Worm (Caenorhabditis elegans) whole organism, L2 larva: ENCODE measurements around the gene dohh-1.

ENCODE experiments used
- C34F6.9 ChIP-seq: fragments of 150-350 bp; optimal IDR thresholded peaks from 2 replicates; lab custom pipeline; 2014; ENCODE audit warnings: missing biosample characterization, missing genetic modification characterization
- F13H6.1 ChIP-seq: sonication (generic microtip); optimal IDR thresholded peaks from 2 replicates; lab custom pipeline; 2016; ENCODE audit warnings: missing genetic modification characterization, missing compliant biosample characterization
- R02D3.7 ChIP-seq: fragments of 150-350 bp; optimal IDR thresholded peaks from 2 replicates; lab custom pipeline; 2014; ENCODE audit warnings: missing biosample characterization, missing genetic modification characterization
- Y55F3AM.14 ChIP-seq: fragments of 200-800 bp; sonication (Bioruptor generic); optimal IDR thresholded peaks from 2 replicates; lab custom pipeline; 2018; ENCODE audit warnings: mild to moderate bottlenecking, missing genetic modification characterization, missing compliant biosample characterization
- ZK546.5 ChIP-seq: sonication (generic microtip); optimal IDR thresholded peaks from 2 replicates; lab custom pipeline; 2017; ENCODE audit warnings: missing biosample characterization, missing genetic modification characterization
- alr-1 ChIP-seq: fragments of 150-350 bp; optimal IDR thresholded peaks from 2 replicates; lab custom pipeline; 2014; ENCODE audit warnings: missing biosample characterization, missing genetic modification characterization
- aly-2 ChIP-seq: fragments of 150-350 bp; optimal IDR thresholded peaks from 2 replicates; lab custom pipeline; 2014; ENCODE audit warnings: missing biosample characterization, missing genetic modification characterization
- ama-1 ChIP-seq: fragments of 150-350 bp; optimal IDR thresholded peaks from 2 replicates; lab custom pipeline; 2018; ENCODE audit warnings: inconsistent platforms
- ceh-16 ChIP-seq: fragments of 150-350 bp; optimal IDR thresholded peaks from 2 replicates; lab custom pipeline; 2014; ENCODE audit warnings: missing biosample characterization, missing genetic modification characterization
- ceh-82 ChIP-seq: fragments of 150-350 bp; optimal IDR thresholded peaks from 2 replicates; lab custom pipeline; 2014; ENCODE audit warnings: missing biosample characterization, missing genetic modification characterization
- crh-2 ChIP-seq: sonication (generic microtip); optimal IDR thresholded peaks from 2 replicates; lab custom pipeline; 2017; ENCODE audit warnings: missing biosample characterization, missing genetic modification characterization
- egl-27 ChIP-seq: sonication (generic microtip); optimal IDR thresholded peaks from 3 replicates; lab custom pipeline; 2017; ENCODE audit warnings: missing biosample characterization, missing genetic modification reagents, missing genetic modification characterization
- elt-1 ChIP-seq: fragments of 150-350 bp; optimal IDR thresholded peaks from 2 replicates; lab custom pipeline; 2014; ENCODE audit warnings: missing biosample characterization, missing genetic modification characterization
- elt-3 ChIP-seq: sonication (generic microtip); optimal IDR thresholded peaks from 2 replicates; lab custom pipeline; 2017; ENCODE audit warnings: missing biosample characterization, missing genetic modification characterization
- fos-1 ChIP-seq: fragments of 150-350 bp; optimal IDR thresholded peaks from 2 replicates; lab custom pipeline; 2014; ENCODE audit warnings: missing biosample characterization, missing genetic modification characterization
- gmeb-1 ChIP-seq: fragments of 150-350 bp; optimal IDR thresholded peaks from 2 replicates; lab custom pipeline; 2014; ENCODE audit warnings: missing biosample characterization, missing genetic modification characterization
- lin-11 ChIP-seq: fragments of 150-350 bp; sonication (generic microtip); optimal IDR thresholded peaks from 2 replicates; lab custom pipeline; 2014; ENCODE audit warnings: missing biosample characterization, missing genetic modification characterization, inconsistent platforms, mixed read lengths
- lin-13 ChIP-seq: fragments of 150-350 bp; optimal IDR thresholded peaks from 2 replicates; lab custom pipeline; 2014; ENCODE audit warnings: missing biosample characterization, missing genetic modification reagents, missing genetic modification characterization
- lin-39 ChIP-seq: fragments of 150-350 bp; optimal IDR thresholded peaks from 2 replicates; lab custom pipeline; 2014; ENCODE audit warnings: missing biosample characterization, missing genetic modification reagents, missing genetic modification characterization
- lsy-2 ChIP-seq, 2 experiments: fragments of 150-350 bp in 1 of 2; sonication (generic microtip) in 1 of 2; optimal IDR thresholded peaks; 2 replicates each; lab custom pipeline; 2014 to 2017; ENCODE audit warnings: missing biosample characterization in 2 of 2, missing genetic modification characterization in 2 of 2
- mab-5 ChIP-seq: fragments of 150-350 bp; optimal IDR thresholded peaks from 2 replicates; lab custom pipeline; 2014; ENCODE audit warnings: missing biosample characterization, missing genetic modification characterization
- mbf-1 ChIP-seq: sonication (generic microtip); optimal IDR thresholded peaks from 2 replicates; lab custom pipeline; 2017; ENCODE audit warnings: missing biosample characterization, missing genetic modification characterization
- mdl-1 ChIP-seq, 2 experiments: fragments of 150-350 bp in 1 of 2; sonication (generic microtip) in 1 of 2; optimal IDR thresholded peaks; 2 replicates each; lab custom pipeline; 2017; ENCODE audit warnings: missing biosample characterization in 2 of 2, missing genetic modification characterization in 2 of 2
- nhr-10 ChIP-seq: sonication (generic microtip); optimal IDR thresholded peaks from 2 replicates; lab custom pipeline; 2017; ENCODE audit warnings: missing biosample characterization, missing genetic modification characterization
- nhr-11 ChIP-seq: fragments of 150-350 bp; optimal IDR thresholded peaks from 2 replicates; lab custom pipeline; 2014; ENCODE audit warnings: missing biosample characterization, missing genetic modification characterization
- nhr-12 ChIP-seq: fragments of 150-350 bp; optimal IDR thresholded peaks from 2 replicates; lab custom pipeline; 2014; ENCODE audit warnings: missing biosample characterization, missing genetic modification characterization
- nhr-129 ChIP-seq: fragments of 150-350 bp; optimal IDR thresholded peaks from 2 replicates; lab custom pipeline; 2014; ENCODE audit warnings: missing biosample characterization, missing genetic modification characterization
- nhr-21 ChIP-seq: fragments of 150-350 bp; optimal IDR thresholded peaks from 2 replicates; lab custom pipeline; 2014; ENCODE audit warnings: missing biosample characterization, missing genetic modification characterization
- nhr-23 ChIP-seq: fragments of 150-350 bp; optimal IDR thresholded peaks from 2 replicates; lab custom pipeline; 2014; ENCODE audit warnings: missing biosample characterization, missing genetic modification reagents, missing genetic modification characterization
- nhr-237 ChIP-seq: fragments of 150-350 bp; optimal IDR thresholded peaks from 2 replicates; lab custom pipeline; 2014; ENCODE audit warnings: missing biosample characterization, missing genetic modification characterization
- nhr-25 ChIP-seq: fragments of 150-350 bp; sonication (generic microtip); optimal IDR thresholded peaks from 3 replicates; lab custom pipeline; 2014; ENCODE audit warnings: missing biosample characterization, missing genetic modification characterization
- nhr-6 ChIP-seq: fragments of 150-350 bp; optimal IDR thresholded peaks from 2 replicates; lab custom pipeline; 2014; ENCODE audit warnings: missing biosample characterization, missing genetic modification characterization
- peb-1 ChIP-seq: fragments of 150-350 bp; optimal IDR thresholded peaks from 2 replicates; lab custom pipeline; 2014; ENCODE audit warnings: missing biosample characterization, missing genetic modification characterization
- sem-4 ChIP-seq: fragments of 150-350 bp; optimal IDR thresholded peaks from 2 replicates; lab custom pipeline; 2014; ENCODE audit warnings: missing biosample characterization, missing genetic modification reagents, missing genetic modification characterization
- skn-1 ChIP-seq: sonication (generic microtip); optimal IDR thresholded peaks from 2 replicates; lab custom pipeline; 2017; ENCODE audit warnings: missing biosample characterization, missing genetic modification characterization
- sma-3 ChIP-seq: sonication (generic microtip); optimal IDR thresholded peaks from 2 replicates; lab custom pipeline; 2016; ENCODE audit warnings: missing genetic modification reagents, missing genetic modification characterization, missing compliant biosample characterization
- sma-9 ChIP-seq, 2 experiments: fragments of 150-350 bp in 1 of 2; sonication (generic microtip) in 1 of 2; optimal IDR thresholded peaks; 2 replicates each; lab custom pipeline; 2014 to 2016; ENCODE audit warnings: missing genetic modification characterization in 2 of 2, mild to moderate bottlenecking in 1 of 2, missing biosample characterization in 1 of 2, missing compliant biosample characterization in 1 of 2, missing genetic modification reagents in 1 of 2, moderate library complexity in 1 of 2
- snpc-4 ChIP-seq: fragments of 150-350 bp; optimal IDR thresholded peaks from 2 replicates; lab custom pipeline; 2014; ENCODE audit warnings: missing biosample characterization, missing genetic modification characterization
- unc-39 ChIP-seq: fragments of 150-350 bp; optimal IDR thresholded peaks from 2 replicates; lab custom pipeline; 2014; ENCODE audit warnings: missing biosample characterization, missing genetic modification characterization
- unc-55 ChIP-seq: fragments of 150-350 bp; sonication (generic microtip); optimal IDR thresholded peaks from 3 replicates; lab custom pipeline; 2014; ENCODE audit warnings: missing biosample characterization, missing genetic modification reagents, missing genetic modification characterization
- zag-1 ChIP-seq: fragments of 150-350 bp; optimal IDR thresholded peaks from 2 replicates; lab custom pipeline; 2014; ENCODE audit warnings: missing biosample characterization, missing genetic modification characterization
- ztf-1 ChIP-seq: fragments of 200-800 bp; sonication (Bioruptor generic); conservative IDR thresholded peaks from 2 replicates; pipeline ENCODE4 v1.3.6; 2022; ENCODE audit warnings: missing genetic modification characterization, missing compliant biosample characterization
- ztf-11 ChIP-seq: sonication (generic microtip); optimal IDR thresholded peaks from 2 replicates; lab custom pipeline; 2017; ENCODE audit warnings: missing biosample characterization, missing genetic modification characterization

dohh-1 gene

DNA sequence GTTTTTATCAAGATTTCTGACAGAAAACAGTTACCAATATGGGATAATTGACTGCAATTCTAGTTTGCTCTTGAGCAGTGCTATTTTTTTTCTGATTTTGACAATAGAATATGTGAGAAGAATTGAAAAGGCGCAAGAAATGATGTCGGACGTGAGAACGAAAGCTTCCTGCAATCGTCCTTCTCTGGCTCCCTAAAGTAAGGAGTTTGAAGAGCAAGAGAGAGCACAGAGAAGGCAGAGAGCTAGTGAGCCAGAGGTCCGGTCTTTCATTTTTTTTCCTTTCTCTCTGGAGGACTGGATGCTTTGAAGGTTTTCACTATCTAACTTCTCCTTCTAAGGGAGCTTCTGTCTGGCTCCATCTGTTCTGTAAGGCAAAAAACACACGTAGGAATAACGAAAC lies 29.6 kb upstream of the dohh-1 start:
- TF ChIP-seq lin-11: peak; percentile 31
- no peak for TF ChIP-seq mab-5 (tag; lab: Kevin White, UChicago)
- peak; percentile 4 for TF ChIP-seq zag-1 (tag; lab: Kevin White, UChicago)
- peak; percentile 6 for TF ChIP-seq crh-2 (tag; lab: Kevin White, UChicago)
- no peak for TF ChIP-seq Y55F3AM.14 (GFP tag; lab: Kevin White, UChicago)
- TF ChIP-seq nhr-129 (tag; lab: Kevin White, UChicago): peak; percentile 44
- peak in 1 of 2 experiments; percentile 19 for TF ChIP-seq mdl-1 (tag; optimal IDR thresholded peaks at IDR 0.05; lab: Kevin White, UChicago)

DNA sequence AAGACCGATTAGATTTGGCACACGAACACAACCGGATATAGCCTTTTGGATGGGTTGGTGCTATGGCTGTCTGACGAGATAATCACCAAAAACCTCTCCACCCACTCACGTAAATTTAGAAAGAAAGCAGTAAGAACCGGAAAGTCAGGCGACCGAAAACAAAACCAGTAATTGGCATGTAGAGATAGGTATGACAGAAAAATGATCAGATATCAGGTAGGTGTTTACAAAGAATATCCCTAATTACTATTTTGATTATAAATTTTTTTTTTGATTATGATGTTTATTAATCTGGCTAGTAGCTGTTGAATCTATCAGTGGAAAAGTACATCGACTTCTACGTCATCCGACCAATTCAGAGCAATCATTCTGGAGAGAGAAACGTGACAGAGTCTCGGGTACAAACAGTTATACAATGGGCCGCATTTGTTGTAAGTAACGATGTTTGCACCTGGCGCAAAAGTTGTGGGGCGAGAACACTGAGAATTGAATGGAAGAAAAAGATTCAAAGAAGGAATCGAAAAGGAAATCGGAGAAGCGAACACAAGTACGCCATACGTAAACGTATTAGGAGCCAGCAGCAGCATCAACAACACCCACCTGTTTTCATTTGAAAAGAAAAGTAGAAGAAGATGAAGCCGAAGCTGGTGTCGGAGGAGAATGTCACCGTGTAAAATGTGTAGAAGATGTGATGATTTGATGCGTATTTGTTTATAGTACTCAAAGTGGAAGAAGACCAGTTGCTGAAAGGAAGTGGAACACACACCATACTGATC lies 28.7 kb upstream of the dohh-1 start:
- TF ChIP-seq ztf-11 (tag; lab: Kevin White, UChicago) (no peak), mbf-1 (tag; lab: Kevin White, UChicago) (no peak), nhr-129 (tag; lab: Kevin White, UChicago) (peak; percentile 4), sma-3 (GFP tag; lab: Kevin White, UChicago) (no peak), nhr-23 (tag; lab: Kevin White, UChicago) (no peak), nhr-11 (tag; lab: Kevin White, UChicago) (peak; percentile 47), peb-1 (tag; lab: Kevin White, UChicago) (no peak), nhr-10 (tag; lab: Kevin White, UChicago) (no peak), fos-1 (no peak), lin-11 (no peak), F13H6.1 (peak; percentile 21), nhr-25 (tag; lab: Kevin White, UChicago) (peak; percentile 58), lsy-2 (tag; optimal IDR thresholded peaks at IDR 0.05; lab: Kevin White, UChicago) (peak in 1 of 2 experiments; percentile 32), elt-3 (tag; lab: Kevin White, UChicago) (no peak), sma-9 (GFP tag; optimal IDR thresholded peaks at IDR 0.05; lab: Kevin White, UChicago) (peak; percentile 27), sma-9 (tag; optimal IDR thresholded peaks at IDR 0.05; lab: Kevin White, UChicago) (no peak), C34F6.9 (tag; lab: Kevin White, UChicago) (no peak)
- TF ChIP-seq, all 48 proteins: peak for 6

DNA sequence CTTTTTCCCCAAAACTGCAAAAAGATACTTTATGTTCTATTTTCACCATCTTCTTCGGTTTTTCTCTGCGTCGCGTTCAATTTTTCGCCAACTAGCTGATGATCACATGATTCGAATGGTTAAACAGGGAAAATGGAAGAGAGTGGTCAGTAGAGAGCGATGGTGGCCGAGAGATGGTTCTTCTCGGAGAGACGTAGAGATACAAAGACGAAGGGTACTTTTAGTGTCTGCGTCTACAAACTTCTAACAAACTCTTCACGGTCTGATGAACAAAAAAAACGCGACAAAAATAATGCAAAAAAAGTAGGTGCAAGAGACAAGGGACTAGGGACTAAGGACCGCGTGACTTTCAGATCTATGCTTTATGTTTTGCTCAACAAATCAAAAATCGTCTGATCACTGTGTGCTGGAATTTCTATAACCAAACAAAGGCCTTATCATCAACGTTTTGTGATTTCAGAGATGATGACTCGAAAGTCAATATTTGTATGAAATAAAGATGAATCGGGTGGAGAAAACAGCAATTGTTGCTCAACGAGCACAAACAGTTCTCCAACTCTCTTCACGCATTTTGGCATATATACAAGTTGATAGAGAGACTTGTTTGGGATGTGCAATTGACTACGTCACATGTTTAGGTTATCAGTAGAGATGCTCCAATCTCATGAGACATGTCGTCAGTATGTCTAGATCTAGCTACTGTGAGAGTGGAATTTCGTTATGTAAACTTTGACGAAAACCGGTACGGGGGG lies 27.6 kb upstream of the dohh-1 start:
- TF ChIP-seq peb-1 (tag; lab: Kevin White, UChicago) (no peak), nhr-6 (tag; lab: Kevin White, UChicago) (peak; percentile 96), lsy-2 (tag; optimal IDR thresholded peaks at IDR 0.05; lab: Kevin White, UChicago) (peak; percentile 75 to 94), elt-3 (tag; lab: Kevin White, UChicago) (no peak), unc-39 (tag; lab: Kevin White, UChicago) (no peak), F13H6.1 (peak; percentile 95), R02D3.7 (tag; lab: Kevin White, UChicago) (no peak), mab-5 (tag; lab: Kevin White, UChicago) (peak; percentile 70), nhr-129 (tag; lab: Kevin White, UChicago) (peak; percentile 97), C34F6.9 (tag; lab: Kevin White, UChicago) (peak; percentile 98), mbf-1 (tag; lab: Kevin White, UChicago) (no peak), sma-9 (GFP tag; optimal IDR thresholded peaks at IDR 0.05; lab: Kevin White, UChicago) (peak; percentile 98), sma-9 (tag; optimal IDR thresholded peaks at IDR 0.05; lab: Kevin White, UChicago) (no peak), elt-1 (tag; lab: Kevin White, UChicago) (no peak), ztf-11 (tag; lab: Kevin White, UChicago) (no peak), unc-55 (GFP tag; lab: Kevin White, UChicago) (peak; percentile 93), sem-4 (tag; lab: Kevin White, UChicago) (peak; percentile 96), sma-3 (GFP tag; lab: Kevin White, UChicago) (peak; percentile 97), nhr-12 (tag; lab: Kevin White, UChicago) (peak; percentile 41), lin-39 (no peak), nhr-11 (tag; lab: Kevin White, UChicago) (no peak), aly-2 (tag; lab: Kevin White, UChicago) (no peak), ceh-16 (tag; lab: Kevin White, UChicago) (peak; percentile 83), ama-1 (lab: Kevin White, UChicago) (peak; percentile 92), crh-2 (tag; lab: Kevin White, UChicago) (peak; percentile 98), mdl-1 (tag; optimal IDR thresholded peaks at IDR 0.05; lab: Kevin White, UChicago) (peak; percentile 84 to 92), nhr-237 (tag; lab: Kevin White, UChicago) (no peak), snpc-4 (tag; lab: Kevin White, UChicago) (peak; percentile 61), egl-27 (tag; lab: Kevin White, UChicago) (peak; percentile 88), skn-1 (tag; lab: Kevin White, UChicago) (peak; percentile 53), nhr-21 (peak; percentile 97), gmeb-1 (tag; lab: Kevin White, UChicago) (peak; percentile 87), ZK546.5 (tag; lab: Kevin White, UChicago) (no peak), nhr-25 (tag; lab: Kevin White, UChicago) (peak; percentile 98), fos-1 (peak; percentile 88), lin-13 (peak; percentile 84), ztf-1 (no peak), nhr-10 (tag; lab: Kevin White, UChicago) (peak; percentile 10), lin-11 (peak; percentile 88), alr-1 (no peak), Y55F3AM.14 (GFP tag; lab: Kevin White, UChicago) (peak; percentile 78), ceh-82 (tag; lab: Kevin White, UChicago) (peak; percentile 1)
